Comparison of ENCODE assay signal across 5 worm cellular contexts in the genomic region with DNA sequence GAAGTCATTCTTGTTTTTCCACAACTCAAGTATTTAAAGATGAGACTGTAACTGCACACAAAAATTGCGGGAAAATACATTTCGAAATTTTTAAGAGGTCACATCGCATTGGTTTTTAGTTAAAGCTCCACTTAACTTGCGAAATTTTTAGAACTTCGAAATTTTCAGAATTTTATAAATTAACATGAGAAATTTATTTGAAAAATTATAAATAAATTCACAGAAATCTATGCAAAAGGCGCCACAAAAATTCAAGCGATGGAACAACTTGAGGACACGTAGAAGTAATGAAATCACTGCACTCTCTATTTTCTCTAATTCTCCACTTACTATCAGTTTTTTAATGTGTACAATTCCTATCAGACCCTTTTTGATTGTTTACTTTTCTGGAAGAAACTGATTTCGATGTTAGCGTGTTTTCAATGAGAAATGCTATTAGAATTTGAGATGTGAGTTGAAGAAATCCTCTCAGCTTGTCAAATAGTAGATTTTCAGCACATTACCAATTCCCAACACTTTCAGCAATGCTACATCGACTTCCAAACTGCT.
A peak's percentile ranks its signal among the peaks of the same experiment; 100 is the strongest.
TF ChIP-seq lines count a peak whose summit lies in the region.

A gene (minus strand): TSS at position 51 of the 549 bp plus-strand sequence.

TF ChIP-seq in whole organism, L1 larva, 84 proteins besides CTCF, POLR2A, EP300 and RAD21:
- peak; percentile 24 for TF ChIP-seq elt-2 (tag; optimal IDR thresholded peaks at IDR 0.05; lab: Kevin White, UChicago)
- no peak for TF ChIP-seq dsc-1 (tag; optimal IDR thresholded peaks at IDR 0.05; lab: Kevin White, UChicago)
- peak in 1 of 2 experiments; percentile 27 for TF ChIP-seq lin-35 (GFP tag; optimal IDR thresholded peaks at IDR 0.05; lab: Kevin White, UChicago)
- TF ChIP-seq efl-1 (optimal IDR thresholded peaks at IDR 0.05; lab: Kevin White, UChicago), result no peak
- peak in 1 of 2 experiments; percentile 26 for TF ChIP-seq efl-1 (GFP tag; optimal IDR thresholded peaks at IDR 0.05 in 1 of 2; lab: Kevin White, UChicago)

TF ChIP-seq in whole organism, L2 larva, 48 proteins besides CTCF, POLR2A, EP300 and RAD21:
- TF ChIP-seq C34F6.9 (tag; optimal IDR thresholded peaks at IDR 0.05; lab: Kevin White, UChicago) (no peak), crh-2 (tag; optimal IDR thresholded peaks at IDR 0.05; lab: Kevin White, UChicago) (peak; percentile 5), fos-1 (tag; optimal IDR thresholded peaks at IDR 0.05; lab: Kevin White, UChicago) (peak; percentile 75)

TF ChIP-seq in whole organism, L3 larva, 47 proteins besides CTCF, POLR2A, EP300 and RAD21:
- TF ChIP-seq pqm-1 (tag; optimal IDR thresholded peaks at IDR 0.05; lab: Kevin White, UChicago), result peak; percentile 48
- no peak for TF ChIP-seq mdl-1 (tag; optimal IDR thresholded peaks at IDR 0.05; lab: Kevin White, UChicago)
- peak; percentile 96 for TF ChIP-seq pha-4 (tag; optimal IDR thresholded peaks at IDR 0.05; lab: Kevin White, UChicago)
- TF ChIP-seq unc-39 (tag; optimal IDR thresholded peaks at IDR 0.05; lab: Kevin White, UChicago), result no peak
- no peak for TF ChIP-seq fkh-2 (tag; optimal IDR thresholded peaks at IDR 0.05; lab: Kevin White, UChicago)
- TF ChIP-seq elt-2 (tag; optimal IDR thresholded peaks at IDR 0.05; lab: Kevin White, UChicago), result peak; percentile 59

TF ChIP-seq in whole organism, L4 larva, 104 proteins besides CTCF, POLR2A, EP300 and RAD21:
- TF ChIP-seq madf-5 (GFP tag; IDR thresholded peaks at IDR 0.05; lab: Robert Waterston, UW) (no peak), nhr-28 (tag; optimal IDR thresholded peaks at IDR 0.05; lab: Kevin White, UChicago) (peak; percentile 29), hlh-11 (tag; optimal IDR thresholded peaks at IDR 0.05; lab: Kevin White, UChicago) (peak; percentile 1), daf-16 (GFP tag; optimal IDR thresholded peaks at IDR 0.05; lab: Kevin White, UChicago) (no peak), daf-16 (tag; optimal IDR thresholded peaks at IDR 0.05; lab: Kevin White, UChicago) (peak; percentile 75), pqm-1 (tag; optimal IDR thresholded peaks at IDR 0.05; lab: Kevin White, UChicago) (peak; percentile 73), dmd-6 (GFP tag; IDR thresholded peaks at IDR 0.05; lab: Robert Waterston, UW) (no peak), aha-1 (tag; lab: Kevin White, UChicago) (peak; percentile 40)

TF ChIP-seq in whole organism, young adult, 124 proteins besides CTCF, POLR2A, EP300 and RAD21:
- TF ChIP-seq cebp-1 (GFP tag; IDR thresholded peaks at IDR 0.05; lab: Robert Waterston, UW) (no peak), cebp-1 (tag; optimal IDR thresholded peaks at IDR 0.05; lab: Kevin White, UChicago) (peak; percentile 23), nhr-80 (tag; optimal IDR thresholded peaks at IDR 0.05; lab: Kevin White, UChicago) (peak; percentile 45), rcor-1 (GFP tag; IDR thresholded peaks at IDR 0.05; lab: Robert Waterston, UW) (no peak), snpc-1.3 (tag; optimal IDR thresholded peaks at IDR 0.05; lab: Kevin White, UChicago; ENCODE audit: insufficient read depth) (no peak), B0261.1 (tag; optimal IDR thresholded peaks at IDR 0.05; lab: Kevin White, UChicago) (no peak), F39B2.1 (GFP tag; IDR thresholded peaks at IDR 0.05; lab: Robert Waterston, UW) (no peak), lir-1 (GFP tag; conservative IDR thresholded peaks at IDR 0.05; lab: Robert Waterston, UW) (no peak)
